Worm (Caenorhabditis elegans) whole organism, early embryonic: Measurements from ENCODE around the gene gst-42.
A peak's percentile ranks its signal among the peaks of the same experiment; 100 is the strongest.

Experiments used
- B0310.2 ChIP-seq: sonication (generic microtip); optimal IDR thresholded peaks from 2 replicates; lab custom pipeline; 2016; ENCODE audit warnings: mild to moderate bottlenecking, missing genetic modification characterization, missing compliant biosample characterization
- F13C5.2 ChIP-seq: sonication (generic microtip); optimal IDR thresholded peaks from 2 replicates; lab custom pipeline; 2017; ENCODE audit warnings: mild to moderate bottlenecking, missing genetic modification characterization, inconsistent platforms, missing compliant biosample characterization
- aly-1 ChIP-seq: sonication (generic microtip); optimal IDR thresholded peaks from 2 replicates; lab custom pipeline; 2016; ENCODE audit warnings: missing genetic modification characterization, missing compliant biosample characterization
- ama-1 ChIP-seq: fragments of 150-350 bp; optimal IDR thresholded peaks from 2 replicates; lab custom pipeline; 2014
- ceh-13 ChIP-seq: fragments of 200-800 bp; sonication (Bioruptor generic); optimal IDR thresholded peaks from 2 replicates; lab custom pipeline; 2018; ENCODE audit warnings: mild to moderate bottlenecking, missing genetic modification characterization, missing compliant biosample characterization
- ceh-36 ChIP-seq: sonication (generic microtip); optimal IDR thresholded peaks from 2 replicates; lab custom pipeline; 2016; ENCODE audit warnings: missing genetic modification characterization, inconsistent platforms, missing compliant biosample characterization
- ets-7 ChIP-seq: sonication (generic microtip); optimal IDR thresholded peaks from 2 replicates; lab custom pipeline; 2016; ENCODE audit warnings: missing genotype, missing genetic modification characterization, missing compliant biosample characterization
- flt-1 ChIP-seq: fragments of 200-800 bp; sonication (Bioruptor generic); IDR thresholded peaks from 2 replicates; pipeline ENCODE4 v1.3.6; 2022; ENCODE audit warnings: missing genetic modification characterization, missing compliant biosample characterization
- hmbx-1 ChIP-seq: sonication (generic microtip); optimal IDR thresholded peaks from 2 replicates; lab custom pipeline; 2016; ENCODE audit warnings: mild to moderate bottlenecking, missing genetic modification characterization, missing compliant biosample characterization
- hmg-4 ChIP-seq: fragments of 200-800 bp; sonication (Bioruptor generic); optimal IDR thresholded peaks from 2 replicates; lab custom pipeline; 2018; ENCODE audit warnings: mild to moderate bottlenecking, missing genetic modification characterization, missing compliant biosample characterization
- hnd-1 ChIP-seq: sonication (generic microtip); optimal IDR thresholded peaks from 2 replicates; lab custom pipeline; 2016; ENCODE audit warnings: missing genetic modification characterization, missing compliant biosample characterization
- pes-1 ChIP-seq: fragments of 200-800 bp; sonication (Bioruptor generic); IDR thresholded peaks from 2 replicates; pipeline ENCODE4 v1.3.6; 2022; ENCODE audit warnings: missing genetic modification reagents, missing genetic modification characterization, missing compliant biosample characterization
- scrt-1 ChIP-seq: fragments of 200-800 bp; sonication (Bioruptor generic); IDR thresholded peaks from 2 replicates; pipeline ENCODE4 v1.3.6; 2022; ENCODE audit warnings: missing genetic modification characterization, missing compliant biosample characterization
- sea-1 ChIP-seq: fragments of 200-800 bp; sonication (Bioruptor generic); conservative IDR thresholded peaks from 2 replicates; pipeline ENCODE4 v1.3.6; 2022; ENCODE audit warnings: missing genetic modification characterization, missing compliant biosample characterization
- tbx-11 ChIP-seq: fragments of 200-800 bp; sonication (Bioruptor generic); IDR thresholded peaks from 2 replicates; pipeline ENCODE4 v1.3.6; 2022; ENCODE audit warnings: missing genetic modification characterization, missing compliant biosample characterization
- tbx-37 ChIP-seq: fragments of 200-800 bp; sonication (Bioruptor generic); conservative IDR thresholded peaks from 2 replicates; pipeline ENCODE4 v1.3.6; 2022; ENCODE audit warnings: missing genetic modification reagents, missing genetic modification characterization, missing compliant biosample characterization
- tra-4 ChIP-seq: sonication (generic microtip); optimal IDR thresholded peaks from 2 replicates; lab custom pipeline; 2017; ENCODE audit warnings: missing genetic modification characterization, missing compliant biosample characterization

gst-42 gene

ce11 chrX:11711437-11712080 is 16.2 kb downstream of the gst-42 start:
- TF ChIP-seq hmg-4 (GFP tag; lab: Kevin White, UChicago) (no peak), sea-1 (GFP tag; lab: Robert Waterston, UW) (no peak), scrt-1 (GFP tag; lab: Robert Waterston, UW) (no peak), ets-7 (tag; lab: Kevin White, UChicago) (no peak), ama-1 (lab: Kevin White, UChicago) (no peak), hmbx-1 (tag; lab: Kevin White, UChicago) (no peak)

DNA sequence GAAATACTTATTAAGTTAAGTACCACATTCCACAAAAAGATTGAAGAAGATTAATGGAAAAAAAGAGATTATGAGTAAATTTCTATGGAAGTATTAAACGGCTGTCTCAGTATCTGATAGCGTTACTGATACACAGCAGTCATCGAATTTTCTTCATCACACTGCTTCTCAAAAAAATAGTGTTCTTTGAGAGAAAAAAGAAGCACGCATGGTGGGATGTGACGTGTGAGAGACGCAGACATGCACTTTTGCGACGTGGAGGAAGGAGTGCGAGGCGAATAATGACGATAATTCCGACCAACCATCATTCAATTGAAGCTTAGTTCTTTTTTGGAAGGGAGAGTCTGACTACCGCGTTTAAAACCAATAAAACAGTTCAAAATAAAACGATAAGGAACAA is 17.5 kb downstream of the gst-42 start, which contains the start of gene C44C10.11:
TSS of gene C44C10.11 (minus strand) at position 115 of the 400 bp plus-strand sequence.
- no peak for TF ChIP-seq ets-7 (tag; lab: Kevin White, UChicago)
- no peak for TF ChIP-seq flt-1
- no peak for TF ChIP-seq hmbx-1 (tag; lab: Kevin White, UChicago)
- TF ChIP-seq tra-4, result no peak
- no peak for TF ChIP-seq tbx-11 (GFP tag; lab: Robert Waterston, UW)
- no peak for TF ChIP-seq aly-1 (tag; lab: Kevin White, UChicago)
- no peak for TF ChIP-seq tbx-37 (GFP tag; lab: Robert Waterston, UW)
- no peak for TF ChIP-seq ceh-13
- TF ChIP-seq hmg-4 (GFP tag; lab: Kevin White, UChicago), result no peak
- TF ChIP-seq sea-1 (GFP tag; lab: Robert Waterston, UW), result no peak
- TF ChIP-seq F13C5.2 (tag; lab: Kevin White, UChicago), result no peak
- no peak for TF ChIP-seq pes-1

DNA sequence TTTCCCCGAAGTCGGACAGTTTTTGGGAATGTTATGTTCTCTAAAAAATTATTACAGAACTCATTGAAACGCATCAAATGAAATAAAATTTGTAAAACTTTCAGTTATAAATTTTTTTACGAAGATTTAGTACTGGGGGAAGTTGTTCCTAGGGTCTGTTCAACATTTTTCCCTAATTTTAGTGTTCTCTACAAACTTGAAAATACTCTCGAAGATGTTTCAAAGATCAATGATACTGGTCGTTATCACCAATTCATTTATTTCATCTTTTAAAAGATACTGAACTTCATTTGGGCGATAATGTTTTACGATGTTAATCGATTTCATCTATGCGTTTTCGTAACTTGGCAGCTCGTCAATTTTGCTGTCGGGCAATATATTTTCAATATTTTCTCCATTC is 25.5 kb downstream of the gst-42 start, which contains the start of gene C44C10.3:
TSS of gene C44C10.3 (plus strand) at position 301 of the 400 bp plus-strand sequence.
- TF ChIP-seq B0310.2 (no peak), F13C5.2 (tag; lab: Kevin White, UChicago) (no peak), hmg-4 (GFP tag; lab: Kevin White, UChicago) (no peak), tbx-37 (GFP tag; lab: Robert Waterston, UW) (no peak), tbx-11 (GFP tag; lab: Robert Waterston, UW) (no peak), sea-1 (GFP tag; lab: Robert Waterston, UW) (no peak), hnd-1 (tag; lab: Kevin White, UChicago) (no peak), ets-7 (tag; lab: Kevin White, UChicago) (no peak), hmbx-1 (tag; lab: Kevin White, UChicago) (no peak), aly-1 (tag; lab: Kevin White, UChicago) (no peak), flt-1 (no peak), ama-1 (lab: Kevin White, UChicago) (no peak), scrt-1 (GFP tag; lab: Robert Waterston, UW) (no peak), ceh-13 (no peak)

ce11 chrX:11700263-11700662 is 27.5 kb downstream of the gst-42 start, which contains the start of gene C44C10.15:
TSS of gene C44C10.15 (minus strand) at chrX:11700363.
- no peak for TF ChIP-seq tbx-11 (GFP tag; lab: Robert Waterston, UW)
- no peak for TF ChIP-seq ceh-36 (tag; lab: Kevin White, UChicago)
- TF ChIP-seq aly-1 (tag; lab: Kevin White, UChicago), result no peak
- no peak for TF ChIP-seq tbx-37 (GFP tag; lab: Robert Waterston, UW)
- no peak for TF ChIP-seq ama-1 (lab: Kevin White, UChicago)
- no peak for TF ChIP-seq hmbx-1 (tag; lab: Kevin White, UChicago)
- no peak for TF ChIP-seq hmg-4 (GFP tag; lab: Kevin White, UChicago)
- no peak for TF ChIP-seq ceh-13
- no peak for TF ChIP-seq ets-7 (tag; lab: Kevin White, UChicago)

- TF ChIP-seq hnd-1 (tag; lab: Kevin White, UChicago) (no peak), hmg-4 (GFP tag; lab: Kevin White, UChicago) (no peak), tra-4 (no peak), tbx-11 (GFP tag; lab: Robert Waterston, UW) (no peak), ceh-13 (no peak), ets-7 (tag; lab: Kevin White, UChicago) (no peak), tbx-37 (GFP tag; lab: Robert Waterston, UW) (no peak), scrt-1 (GFP tag; lab: Robert Waterston, UW) (no peak), sea-1 (GFP tag; lab: Robert Waterston, UW) (no peak)
These were observed 31.0 kb downstream of the gst-42 start, which contains the start of gene C44C10.12 for ce11 chrX:11696696-11697095. TSS of gene C44C10.12 (plus strand) at chrX:11696996.

DNA sequence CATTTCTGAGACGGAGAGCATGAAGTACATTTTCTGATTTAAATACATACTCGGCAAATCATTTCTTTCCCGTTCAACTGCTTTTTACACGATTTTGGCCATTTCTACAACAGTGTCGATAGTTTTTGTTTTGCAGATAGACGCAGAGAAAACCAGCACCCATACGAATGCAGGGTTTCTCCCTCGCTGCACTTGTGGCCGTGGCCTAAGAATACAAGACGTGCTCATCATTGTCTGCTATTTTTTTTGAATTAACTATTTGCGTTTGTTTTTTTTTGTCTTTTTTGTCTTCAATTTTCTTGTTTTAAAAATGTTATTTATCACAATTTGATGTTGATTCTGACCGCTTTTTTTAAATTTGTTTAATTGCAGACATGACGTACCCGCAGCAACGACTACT is 34.6 kb downstream of the gst-42 start, which contains the start of gene smcl-1:
TSS of gene smcl-1 (plus strand) at position 373 of the 400 bp plus-strand sequence.
- 0 out of 2 replicates have a peak, but pooled peaks have one; percentile 41 for TF ChIP-seq tbx-37 (GFP tag; lab: Robert Waterston, UW)
- TF ChIP-seq tra-4, result no peak
- TF ChIP-seq sea-1 (GFP tag; lab: Robert Waterston, UW), result no peak

DNA sequence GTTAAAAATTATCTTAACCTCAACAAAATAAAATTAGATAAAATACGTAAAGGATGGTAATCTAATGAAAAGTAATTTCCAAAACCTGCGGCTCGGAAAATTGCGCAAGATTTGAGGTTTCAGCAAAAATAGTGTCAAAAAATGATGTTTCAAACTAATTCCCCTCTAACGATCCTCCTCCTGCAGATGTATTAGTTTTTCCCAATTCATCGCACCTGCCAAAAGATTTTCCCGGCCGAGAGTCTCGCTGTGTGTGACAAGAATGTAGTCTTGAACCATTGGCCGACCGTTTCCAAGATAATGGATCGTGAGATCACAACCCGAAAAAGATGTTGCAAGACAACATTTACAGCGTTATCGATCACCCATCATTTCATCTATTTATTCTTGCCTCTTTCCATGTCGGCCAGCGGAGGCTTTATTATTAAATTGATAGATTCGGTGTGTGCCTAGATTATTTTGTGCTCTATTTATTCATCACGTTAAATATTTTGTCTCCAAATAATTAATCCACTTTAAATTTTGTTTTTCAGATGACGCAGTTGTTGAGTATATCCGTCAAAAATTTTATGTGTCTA is 37.6 kb downstream of the gst-42 start, which contains the start of the genes C44C10.10 and C44C10.5:
TSS of gene C44C10.10 (plus strand) at position 301 of the 578 bp plus-strand sequence.
TSS of gene C44C10.5 (plus strand) at position 528 of the 578 bp plus-strand sequence.
- TF ChIP-seq hnd-1 (tag; lab: Kevin White, UChicago) (no peak), ceh-36 (tag; lab: Kevin White, UChicago) (no peak), ama-1 (lab: Kevin White, UChicago) (no peak), ceh-13 (no peak), F13C5.2 (tag; lab: Kevin White, UChicago) (no peak), tbx-11 (GFP tag; lab: Robert Waterston, UW) (no peak), scrt-1 (GFP tag; lab: Robert Waterston, UW) (no peak)
